Worm (Caenorhabditis elegans) whole organism, L4/young adult: ENCODE results near the gene srt-42.

Source experiments
- W03F9.2 ChIP-seq: fragments of 150-350 bp; optimal IDR thresholded peaks from 2 replicates; lab custom pipeline; 2014; ENCODE audit warnings: missing biosample characterization, missing genetic modification characterization
- dao-5 ChIP-seq: sonication (generic microtip); optimal IDR thresholded peaks from 2 replicates; lab custom pipeline; 2016; ENCODE audit warnings: missing genotype, missing genetic modification characterization, moderate library complexity, missing compliant biosample characterization
- him-1 ChIP-seq: sonication (generic microtip); optimal IDR thresholded peaks from 2 replicates; lab custom pipeline; 2016; ENCODE audit warnings: missing genotype, missing genetic modification reagents, missing genetic modification characterization, missing compliant biosample characterization

The srt-42 gene

ce11 chrV:1855087-1855486, 47.8 kb downstream of the srt-42 start:
- TF ChIP-seq dao-5 (tag; lab: Kevin White, UChicago) (no peak), him-1 (tag; lab: Kevin White, UChicago) (no peak), W03F9.2 (tag; lab: Kevin White, UChicago) (no peak)

DNA sequence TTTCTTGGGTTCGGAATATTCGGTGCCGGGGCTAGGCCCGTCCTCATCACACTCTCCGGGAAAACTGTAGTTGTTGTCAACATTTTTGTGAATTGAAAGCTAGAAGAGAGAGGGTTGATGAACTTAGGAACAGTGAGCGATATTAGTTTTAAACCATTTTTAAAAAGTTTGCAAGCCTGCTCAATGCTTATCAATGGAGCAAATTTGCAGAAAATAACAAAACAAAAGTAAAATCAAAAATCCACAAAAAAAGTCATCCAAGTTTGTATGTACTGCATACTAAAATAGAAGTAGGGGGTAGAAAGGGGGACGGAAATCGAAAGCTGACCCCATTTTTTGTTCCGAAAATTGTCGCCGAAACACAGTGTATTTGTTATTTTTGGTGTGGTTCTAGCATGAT, 48.9 kb downstream of the srt-42 start, which contains the start of gene T10B5.10:
Gene T10B5.10, minus strand, starts transcription at position 101 of the 400 bp plus-strand sequence.
- TF ChIP-seq W03F9.2 (tag; lab: Kevin White, UChicago) (no peak), him-1 (tag; lab: Kevin White, UChicago) (no peak), dao-5 (tag; lab: Kevin White, UChicago) (no peak)

DNA sequence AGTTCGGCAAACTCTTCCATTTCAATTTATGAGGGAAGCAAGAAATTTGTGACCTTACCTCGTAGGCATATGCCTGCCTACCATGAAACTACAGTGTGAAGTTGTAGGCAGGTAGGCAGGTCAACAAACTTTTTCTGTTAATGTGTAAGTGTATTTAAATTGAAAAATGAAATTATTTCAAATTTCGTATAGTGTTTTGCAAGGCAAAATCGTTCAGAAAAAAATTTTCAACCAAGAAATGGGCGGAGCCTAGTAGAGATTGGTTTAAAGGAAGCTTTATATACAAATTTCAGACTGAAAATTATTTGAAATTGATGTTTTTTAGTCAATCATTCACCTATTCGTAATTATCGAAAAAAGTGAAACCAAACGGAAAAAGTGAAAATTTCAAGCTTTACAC, 50.6 kb downstream of the srt-42 start:
- TF ChIP-seq him-1 (tag; lab: Kevin White, UChicago) (no peak), dao-5 (tag; lab: Kevin White, UChicago) (no peak), W03F9.2 (tag; lab: Kevin White, UChicago) (no peak)
